Worm (Caenorhabditis elegans) whole organism, L3 larva: ENCODE results near the gene C29F9.9.

ENCODE experiments used
- R02D3.7 ChIP-seq: fragments of 150-350 bp; optimal IDR thresholded peaks from 2 replicates; lab custom pipeline; 2014; ENCODE audit warnings: missing biosample characterization, missing genetic modification characterization
- ceh-9 ChIP-seq: sonication (generic microtip); optimal IDR thresholded peaks from 2 replicates; lab custom pipeline; 2018; ENCODE audit warnings: missing biosample characterization, missing genetic modification characterization
- egl-27 ChIP-seq: sonication (generic microtip); optimal IDR thresholded peaks from 4 replicates; lab custom pipeline; 2017; ENCODE audit warnings: missing biosample characterization, missing genetic modification reagents, missing genetic modification characterization
- nhr-43 ChIP-seq: sonication (generic microtip); optimal IDR thresholded peaks from 2 replicates; lab custom pipeline; 2016; ENCODE audit warnings: mild to moderate bottlenecking, missing genetic modification characterization, missing compliant biosample characterization; ENCODE audit not compliant: poor library complexity, severe bottlenecking
- nhr-67 ChIP-seq: fragments of 150-350 bp; optimal IDR thresholded peaks from 2 replicates; lab custom pipeline; 2014; ENCODE audit warnings: missing biosample characterization, missing genetic modification characterization

DNA sequence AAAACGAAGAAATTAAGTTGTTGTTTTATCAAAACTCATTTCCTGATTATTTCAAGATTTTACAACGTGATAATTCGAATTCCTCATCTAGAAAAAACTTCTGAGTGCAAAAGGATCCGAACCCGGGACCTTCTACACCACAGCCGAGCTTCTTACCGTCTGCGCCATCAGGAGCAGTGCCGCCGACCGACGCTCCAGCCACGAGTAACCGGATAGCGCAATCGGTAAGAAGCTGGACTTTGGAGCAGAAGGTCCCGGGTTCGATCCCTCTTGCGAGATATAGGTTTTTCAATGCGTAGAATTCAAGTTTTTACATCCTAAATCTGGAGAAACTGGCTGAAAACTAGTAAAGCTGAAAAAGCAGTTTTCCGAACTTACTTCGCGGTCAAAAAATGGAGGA is 45.0 kb downstream of the C29F9.9 start:
- TF ChIP-seq egl-27 (tag; lab: Kevin White, UChicago), result no peak
- TF ChIP-seq R02D3.7 (tag; lab: Kevin White, UChicago), result no peak
- no peak for TF ChIP-seq ceh-9
- TF ChIP-seq nhr-43, result no peak
- no peak for TF ChIP-seq nhr-67 (tag; lab: Kevin White, UChicago)
